Worm (Caenorhabditis elegans) whole organism, mixed stage, embryonic: ENCODE results near the gene moe-3.
A peak's percentile ranks its signal among the peaks of the same experiment; 100 is the strongest.

Experiments used
- M03D4.4 ChIP-seq: sonication (generic microtip); optimal IDR thresholded peaks from 2 replicates; lab custom pipeline; 2017; ENCODE audit warnings: mild to moderate bottlenecking, missing genetic modification characterization, missing compliant biosample characterization
- bed-3 ChIP-seq: fragments of 200-800 bp; sonication (Bioruptor generic); optimal IDR thresholded peaks from 3 replicates; lab custom pipeline; 2018; ENCODE audit warnings: mild to moderate bottlenecking, missing genetic modification characterization, moderate library complexity, missing compliant biosample characterization
- ceh-39 ChIP-seq: fragments of 150-350 bp; optimal IDR thresholded peaks from 2 replicates; lab custom pipeline; 2014; ENCODE audit warnings: missing biosample characterization, missing genetic modification characterization
- ceh-43 ChIP-seq: fragments of 200-800 bp; sonication (Bioruptor generic); optimal IDR thresholded peaks from 2 replicates; lab custom pipeline; 2018; ENCODE audit warnings: mild to moderate bottlenecking, missing genetic modification characterization, moderate library complexity, missing compliant biosample characterization
- ceh-83 ChIP-seq: fragments of 200-800 bp; sonication (Bioruptor generic); optimal IDR thresholded peaks from 2 replicates; lab custom pipeline; 2018; ENCODE audit warnings: mild to moderate bottlenecking, missing genetic modification characterization, missing compliant biosample characterization
- ces-1 ChIP-seq: fragments of 150-350 bp; optimal IDR thresholded peaks from 2 replicates; lab custom pipeline; 2014; ENCODE audit warnings: missing biosample characterization, missing genetic modification reagents, missing genetic modification characterization
- cnd-1 ChIP-seq: fragments of 200-800 bp; sonication (Bioruptor generic); optimal IDR thresholded peaks from 2 replicates; lab custom pipeline; 2018; ENCODE audit warnings: mild to moderate bottlenecking, missing genetic modification characterization, missing compliant biosample characterization
- drap-1 ChIP-seq: fragments of 200-800 bp; sonication (Bioruptor generic); optimal IDR thresholded peaks from 3 replicates; lab custom pipeline; 2018; ENCODE audit warnings: mild to moderate bottlenecking, missing genetic modification characterization, missing compliant biosample characterization
- elt-1 ChIP-seq: sonication (generic microtip); optimal IDR thresholded peaks from 2 replicates; lab custom pipeline; 2017; ENCODE audit warnings: missing genetic modification characterization, mild to moderate bottlenecking, missing compliant biosample characterization, antibody characterized with exemption, moderate library complexity, borderline replicate concordance; ENCODE audit not compliant: insufficient read depth
- elt-3 ChIP-seq: fragments of 150-350 bp; optimal IDR thresholded peaks from 2 replicates; lab custom pipeline; 2014; ENCODE audit warnings: missing biosample characterization, missing genetic modification characterization
- flh-1 ChIP-seq: fragments of 200-800 bp; sonication (Bioruptor generic); optimal IDR thresholded peaks from 2 replicates; lab custom pipeline; 2018; ENCODE audit warnings: mild to moderate bottlenecking, missing genetic modification characterization, moderate library complexity, missing compliant biosample characterization
- ham-2 ChIP-seq: fragments of 200-800 bp; sonication (Bioruptor generic); optimal IDR thresholded peaks from 2 replicates; lab custom pipeline; 2018; ENCODE audit warnings: mild to moderate bottlenecking, missing genetic modification characterization, missing compliant biosample characterization
- lin-13 ChIP-seq: fragments of 150-350 bp; optimal IDR thresholded peaks from 2 replicates; lab custom pipeline; 2014; ENCODE audit warnings: missing biosample characterization, missing genetic modification characterization
- lin-32 ChIP-seq: fragments of 200-800 bp; sonication (Bioruptor generic); optimal IDR thresholded peaks from 2 replicates; lab custom pipeline; 2018; ENCODE audit warnings: mild to moderate bottlenecking, missing genetic modification characterization, missing compliant biosample characterization
- lsy-2 ChIP-seq: fragments of 150-350 bp; optimal IDR thresholded peaks from 2 replicates; lab custom pipeline; 2014; ENCODE audit warnings: missing biosample characterization, missing genetic modification characterization
- mep-1 ChIP-seq: fragments of 150-350 bp; optimal IDR thresholded peaks from 2 replicates; lab custom pipeline; 2017; ENCODE audit warnings: missing biosample characterization, missing genetic modification reagents, missing genetic modification characterization, inconsistent platforms
- mls-2 ChIP-seq: sonication (generic microtip); optimal IDR thresholded peaks from 2 replicates; lab custom pipeline; 2016; ENCODE audit warnings: mild to moderate bottlenecking, missing genetic modification characterization, moderate library complexity, missing compliant biosample characterization
- nhr-237 ChIP-seq: fragments of 150-350 bp; optimal IDR thresholded peaks from 2 replicates; lab custom pipeline; 2014; ENCODE audit warnings: missing biosample characterization, missing genetic modification characterization
- nhr-28 ChIP-seq: fragments of 150-350 bp; optimal IDR thresholded peaks from 2 replicates; lab custom pipeline; 2014; ENCODE audit warnings: missing biosample characterization, missing genetic modification characterization
- nhr-76 ChIP-seq: sonication (generic microtip); optimal IDR thresholded peaks from 2 replicates; lab custom pipeline; 2017; ENCODE audit warnings: missing biosample characterization, missing genetic modification characterization
- pha-4 ChIP-seq: fragments of 150-350 bp; optimal IDR thresholded peaks from 2 replicates; lab custom pipeline; 2018; ENCODE audit warnings: missing biosample characterization, missing genetic modification reagents, missing genetic modification characterization
- sem-2 ChIP-seq: fragments of 200-800 bp; sonication (Bioruptor generic); optimal IDR thresholded peaks from 2 replicates; lab custom pipeline; 2018; ENCODE audit warnings: mild to moderate bottlenecking, missing genetic modification characterization, missing compliant biosample characterization
- snpc-4 ChIP-seq: fragments of 150-350 bp; optimal IDR thresholded peaks from 2 replicates; lab custom pipeline; 2014; ENCODE audit warnings: missing biosample characterization, missing genetic modification characterization
- sptf-1 ChIP-seq: sonication (generic microtip); optimal IDR thresholded peaks from 2 replicates; lab custom pipeline; 2017; ENCODE audit warnings: mild to moderate bottlenecking, missing genetic modification characterization, moderate library complexity, missing compliant biosample characterization
- unc-120 ChIP-seq: sonication (generic microtip); optimal IDR thresholded peaks from 2 replicates; lab custom pipeline; 2017; ENCODE audit warnings: missing genetic modification characterization, missing compliant biosample characterization; ENCODE audit not compliant: poor library complexity, severe bottlenecking
- unc-39 ChIP-seq: fragments of 150-350 bp; optimal IDR thresholded peaks from 2 replicates; lab custom pipeline; 2014; ENCODE audit warnings: missing biosample characterization, missing genetic modification characterization
- unc-62 ChIP-seq: fragments of 150-350 bp; optimal IDR thresholded peaks from 2 replicates; lab custom pipeline; 2014; ENCODE audit warnings: missing biosample characterization, missing genetic modification reagents, missing genetic modification characterization
- ztf-11 ChIP-seq: fragments of 150-350 bp; optimal IDR thresholded peaks from 2 replicates; lab custom pipeline; 2014; ENCODE audit warnings: missing biosample characterization, missing genetic modification characterization

Gene moe-3

ce11 chrII:13130576-13130975, 35.0 kb downstream of the moe-3 start:
- TF ChIP-seq lin-13 (tag; lab: Kevin White, UChicago) = no peak
- no peak for TF ChIP-seq nhr-76 (tag; lab: Kevin White, UChicago)
- no peak for TF ChIP-seq unc-62
- TF ChIP-seq sptf-1 (tag; lab: Kevin White, UChicago) = no peak
- TF ChIP-seq nhr-237 = no peak
- no peak for TF ChIP-seq ceh-39 (tag; lab: Kevin White, UChicago)
- TF ChIP-seq ceh-83 (GFP tag; lab: Kevin White, UChicago) = no peak
- TF ChIP-seq sem-2 (GFP tag; lab: Kevin White, UChicago) = no peak
- no peak for TF ChIP-seq ham-2 (GFP tag; lab: Kevin White, UChicago)
- no peak for TF ChIP-seq pha-4 (tag; lab: Kevin White, UChicago)
- TF ChIP-seq M03D4.4 (tag; lab: Kevin White, UChicago) = no peak
- TF ChIP-seq lin-32 (GFP tag; lab: Kevin White, UChicago) = no peak
- no peak for TF ChIP-seq unc-120 (tag; lab: Kevin White, UChicago)
- TF ChIP-seq unc-39 (tag; lab: Kevin White, UChicago) = no peak
- no peak for TF ChIP-seq ztf-11
- TF ChIP-seq snpc-4 (tag; lab: Kevin White, UChicago) = no peak
- no peak for TF ChIP-seq elt-1 (tag; lab: Kevin White, UChicago)
- TF ChIP-seq ces-1 = no peak
- TF ChIP-seq mep-1 (tag; lab: Kevin White, UChicago) = no peak

- TF ChIP-seq ztf-11 (no peak), unc-39 (tag; lab: Kevin White, UChicago) (no peak), nhr-28 (tag; lab: Kevin White, UChicago) (no peak), drap-1 (GFP tag; lab: Kevin White, UChicago) (no peak), elt-3 (no peak)
Measured at ce11 chrII:13129602-13130001, 35.9 kb downstream of the moe-3 start, which contains the start of gene F29C12.6. Gene F29C12.6 (plus strand): TSS chrII:13129902.

ce11 chrII:13122720-13123119, 42.8 kb downstream of the moe-3 start, which contains the start of gene bath-45:
Gene bath-45 (plus strand): TSS chrII:13123020.
- TF ChIP-seq flh-1 (GFP tag; lab: Kevin White, UChicago) (no peak), ces-1 (no peak), ceh-39 (tag; lab: Kevin White, UChicago) (no peak), drap-1 (GFP tag; lab: Kevin White, UChicago) (no peak), nhr-237 (no peak), mls-2 (tag; lab: Kevin White, UChicago) (no peak), pha-4 (tag; lab: Kevin White, UChicago) (no peak)

ce11 chrII:13117135-13117534, 48.4 kb downstream of the moe-3 start, which contains the start of gene gfm-1:
Gene gfm-1 (plus strand): TSS chrII:13117483.
- TF ChIP-seq flh-1 (GFP tag; lab: Kevin White, UChicago) = no peak
- peak; percentile 14 for TF ChIP-seq lsy-2 (tag; lab: Kevin White, UChicago)
- TF ChIP-seq ceh-39 (tag; lab: Kevin White, UChicago) = no peak
- TF ChIP-seq ces-1 = peak; percentile 55
- peak; percentile 20 for TF ChIP-seq mep-1 (tag; lab: Kevin White, UChicago)
- peak; percentile 61 for TF ChIP-seq sptf-1 (tag; lab: Kevin White, UChicago)
- TF ChIP-seq elt-3 = no peak
- no peak for TF ChIP-seq lin-32 (GFP tag; lab: Kevin White, UChicago)
- TF ChIP-seq bed-3 (GFP tag; lab: Kevin White, UChicago) = no peak
- TF ChIP-seq elt-1 (tag; lab: Kevin White, UChicago) = no peak
- no peak for TF ChIP-seq cnd-1 (tag; lab: Kevin White, UChicago)

- TF ChIP-seq cnd-1 (tag; lab: Kevin White, UChicago) (no peak), drap-1 (GFP tag; lab: Kevin White, UChicago) (no peak), unc-120 (tag; lab: Kevin White, UChicago) (no peak), flh-1 (GFP tag; lab: Kevin White, UChicago) (no peak), pha-4 (tag; lab: Kevin White, UChicago) (no peak), ceh-39 (tag; lab: Kevin White, UChicago) (no peak), ceh-43 (no peak), elt-1 (tag; lab: Kevin White, UChicago) (no peak), nhr-28 (tag; lab: Kevin White, UChicago) (no peak), lsy-2 (tag; lab: Kevin White, UChicago) (no peak), lin-13 (tag; lab: Kevin White, UChicago) (no peak)
Measured at ce11 chrII:13116710-13117109, 48.8 kb downstream of the moe-3 start, which contains the start of gene rict-1. Gene rict-1 (minus strand): TSS chrII:13116810.
